Fruit fly (Drosophila melanogaster) whole organism: ENCODE measurements around the gene CG7214.

Experiments used
- CG8478 ChIP-seq: fragments of >200 bp; optimal IDR thresholded peaks from 2 replicates; lab custom pipeline; 2018; ENCODE audit warnings: inconsistent platforms
- Dll ChIP-seq: fragments of >200 bp; optimal IDR thresholded peaks from 2 replicates; lab custom pipeline; 2017
- EcR ChIP-seq, 2 experiments: fragments of >200 bp; optimal IDR thresholded peaks; 2 replicates each; lab custom pipeline; 2017; ENCODE audit warnings: missing biosample characterization in 2 of 2, missing genetic modification characterization in 2 of 2, missing genetic modification reagents in 2 of 2
- pan ChIP-seq: fragments of >200 bp; optimal IDR thresholded peaks from 2 replicates; lab custom pipeline; 2017
- psq ChIP-seq: fragments of >200 bp; optimal IDR thresholded peaks from 2 replicates; lab custom pipeline; 2017
- usp ChIP-seq: fragments of >200 bp; optimal IDR thresholded peaks from 2 replicates; lab custom pipeline; 2017; ENCODE audit warnings: missing biosample characterization, missing genetic modification characterization, mixed read lengths

The CG7214 gene

dm6 chr2L:7722723-7723122 lies 21.9 kb downstream of the CG7214 start, which contains the start of gene CG13794:
TSS of gene CG13794 (minus strand) at chr2L:7722823.
- TF ChIP-seq CG8478 = no peak
- TF ChIP-seq Dll = no peak
- no peak for TF ChIP-seq usp (GFP tag; lab: Kevin White, UChicago)
- TF ChIP-seq EcR (GFP tag; optimal IDR thresholded peaks at IDR 0.05; lab: Kevin White, UChicago) = no peak

DNA sequence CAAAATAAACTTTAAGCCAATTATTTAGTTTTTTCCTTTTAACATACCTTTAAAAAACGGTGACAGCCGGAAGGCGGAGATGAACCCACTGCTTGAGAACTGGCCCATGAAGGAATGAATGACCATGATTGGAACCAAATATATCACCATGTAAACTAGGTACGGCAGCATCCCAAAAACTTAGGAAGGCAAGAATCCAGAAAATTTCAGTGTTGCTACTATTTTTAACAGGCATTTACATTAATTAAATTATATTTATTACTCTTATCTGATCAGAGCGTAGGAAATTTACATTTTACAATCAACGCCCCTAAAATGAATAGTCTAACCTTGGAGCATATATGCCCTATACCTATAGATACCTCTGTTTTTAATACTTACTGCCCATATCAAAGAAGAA lies 22.5 kb downstream of the CG7214 start:
- no peak for TF ChIP-seq EcR (GFP tag; optimal IDR thresholded peaks at IDR 0.05; lab: Kevin White, UChicago)
- TF ChIP-seq psq (lab: Kevin White, UChicago) = no peak
- no peak for TF ChIP-seq Dll
- TF ChIP-seq CG8478 = no peak
- no peak for TF ChIP-seq usp (GFP tag; lab: Kevin White, UChicago)
- no peak for TF ChIP-seq pan (lab: Kevin White, UChicago)

DNA sequence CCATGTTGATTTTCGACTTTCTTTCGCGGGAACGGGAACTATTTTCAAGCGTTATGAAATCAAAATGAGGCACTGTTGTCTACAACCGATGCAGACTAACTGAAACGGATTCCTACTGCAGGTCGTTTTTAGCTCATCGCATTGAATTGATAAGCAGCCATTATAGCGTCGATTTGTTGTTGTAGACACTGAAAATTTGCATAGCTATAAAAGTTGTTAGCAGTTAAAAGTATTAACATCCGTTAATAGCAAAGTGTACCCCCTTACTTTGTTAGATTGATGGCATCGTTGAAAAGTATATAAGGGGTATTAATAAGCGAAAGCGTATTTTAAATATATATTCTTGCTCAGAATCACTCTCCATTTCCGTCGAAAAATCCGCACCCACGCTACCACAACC lies 25.3 kb downstream of the CG7214 start, which contains the start of gene CG13793:
CG13793 (minus strand) TSS at position 101 of the 400 bp plus-strand sequence.
- TF ChIP-seq psq (lab: Kevin White, UChicago) (no peak), EcR (GFP tag; optimal IDR thresholded peaks at IDR 0.05; lab: Kevin White, UChicago) (no peak), CG8478 (no peak), usp (GFP tag; lab: Kevin White, UChicago) (no peak), Dll (no peak), pan (lab: Kevin White, UChicago) (no peak)

DNA sequence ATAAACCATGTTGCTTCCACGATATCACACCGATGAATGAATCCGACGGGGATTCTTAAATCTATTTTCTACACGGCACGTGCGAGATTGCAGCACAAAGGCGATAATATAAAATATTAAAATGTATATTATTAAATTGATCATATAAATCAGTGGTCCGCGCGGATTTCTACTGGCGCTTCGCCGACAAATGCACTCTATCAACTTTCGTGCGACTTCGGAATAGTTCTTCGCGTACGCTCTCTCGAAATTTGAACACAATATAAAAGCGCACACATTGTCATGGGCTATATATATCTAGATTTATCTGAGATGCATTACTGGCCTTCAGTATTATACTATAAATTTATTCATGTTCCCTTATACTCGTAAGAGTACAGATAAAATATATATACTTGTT lies 28.1 kb downstream of the CG7214 start, which contains the start of gene CG33296:
CG33296 (minus strand) TSS at position 101 of the 400 bp plus-strand sequence.
- TF ChIP-seq Dll (no peak), EcR (GFP tag; optimal IDR thresholded peaks at IDR 0.05; lab: Kevin White, UChicago) (no peak), psq (lab: Kevin White, UChicago) (no peak), usp (GFP tag; lab: Kevin White, UChicago) (no peak), pan (lab: Kevin White, UChicago) (no peak), CG8478 (no peak)

DNA sequence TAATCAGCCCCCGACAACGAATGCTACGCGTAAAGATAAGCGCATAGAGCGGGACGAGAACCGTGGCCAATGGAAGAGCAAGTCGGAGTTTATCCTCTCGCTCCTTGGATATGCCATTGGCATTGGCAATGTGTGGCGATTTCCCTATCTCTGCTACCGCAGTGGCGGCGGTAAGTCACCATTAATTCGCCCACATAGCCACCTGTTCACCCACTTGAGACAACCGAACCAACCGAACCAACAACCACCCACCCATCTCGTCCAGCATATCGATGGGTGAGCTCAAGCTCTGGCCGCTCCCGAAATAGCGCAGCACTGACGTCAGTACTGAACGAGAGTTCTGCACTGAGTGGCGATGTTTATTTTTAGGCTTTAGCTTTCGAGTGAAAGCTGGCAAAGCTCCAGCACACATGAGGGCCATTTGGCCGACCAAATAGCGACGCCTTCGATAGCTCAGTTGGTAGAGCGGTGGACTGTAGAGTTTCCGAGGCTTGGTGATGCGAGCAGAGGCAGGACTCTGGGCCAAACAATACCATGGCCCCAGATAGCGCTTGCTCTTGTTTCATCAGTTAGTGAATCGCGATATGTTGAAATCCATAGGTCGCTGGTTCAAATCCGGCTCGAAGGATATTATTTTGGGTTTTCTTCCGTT lies 33.5 kb downstream of the CG7214 start:
- no peak for TF ChIP-seq psq (lab: Kevin White, UChicago)
- TF ChIP-seq pan (lab: Kevin White, UChicago) = no peak
- no peak for TF ChIP-seq CG8478
- TF ChIP-seq EcR (GFP tag; optimal IDR thresholded peaks at IDR 0.05; lab: Kevin White, UChicago) = no peak
- no peak for TF ChIP-seq usp (GFP tag; lab: Kevin White, UChicago)
- TF ChIP-seq Dll = no peak

- TF ChIP-seq EcR (GFP tag; optimal IDR thresholded peaks at IDR 0.05; lab: Kevin White, UChicago) (no peak), psq (lab: Kevin White, UChicago) (no peak), pan (lab: Kevin White, UChicago) (no peak), CG8478 (no peak), Dll (no peak), usp (GFP tag; lab: Kevin White, UChicago) (no peak)
Measured at dm6 chr2L:7710580-7710979, 34.1 kb downstream of the CG7214 start, which contains the start of gene Ntl. TSS of gene Ntl (plus strand) at chr2L:7710880.

DNA sequence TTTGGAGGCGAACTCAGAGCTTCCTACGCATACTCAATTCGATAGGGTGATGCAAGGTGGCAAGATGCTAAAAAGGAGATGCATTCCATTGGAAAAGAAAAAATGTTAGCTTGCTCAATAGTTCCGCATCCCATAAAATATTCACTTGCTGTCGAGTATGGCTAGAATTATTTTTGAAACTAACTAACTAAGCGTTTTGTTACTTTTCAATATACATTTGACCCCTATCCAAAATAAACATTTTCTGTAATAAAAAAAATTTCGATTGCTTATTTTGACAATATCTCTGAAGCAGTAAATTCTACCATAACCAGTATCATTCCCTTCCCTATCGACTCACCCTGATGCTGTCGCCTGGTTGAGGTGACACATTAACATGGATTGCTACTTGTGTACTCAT lies 41.1 kb downstream of the CG7214 start:
- no peak for TF ChIP-seq Dll
- TF ChIP-seq pan (lab: Kevin White, UChicago) = no peak
- no peak for TF ChIP-seq psq (lab: Kevin White, UChicago)
- no peak for TF ChIP-seq usp (GFP tag; lab: Kevin White, UChicago)
- TF ChIP-seq EcR (GFP tag; optimal IDR thresholded peaks at IDR 0.05; lab: Kevin White, UChicago) = no peak
- no peak for TF ChIP-seq CG8478

dm6 chr2L:7702383-7703188 lies 42.1 kb downstream of the CG7214 start, which contains the start of gene Tep3:
TSS of gene Tep3 (plus strand) at chr2L:7702805.
- TF ChIP-seq pan (lab: Kevin White, UChicago) (no peak), CG8478 (peak; percentile 3)

- TF ChIP-seq usp (GFP tag; lab: Kevin White, UChicago) (no peak), CG8478 (no peak), EcR (GFP tag; optimal IDR thresholded peaks at IDR 0.05; lab: Kevin White, UChicago) (no peak), pan (lab: Kevin White, UChicago) (no peak), psq (lab: Kevin White, UChicago) (no peak), Dll (no peak)
Measured at dm6 chr2L:7701417-7701816, 43.2 kb downstream of the CG7214 start, which contains the start of gene Tep2. TSS of gene Tep2 (minus strand) at chr2L:7701601.
